Worm (Caenorhabditis elegans) whole organism, L4/young adult: Measurements from ENCODE around the gene swip-10.

Source experiments
- dao-5 ChIP-seq: sonication (generic microtip); optimal IDR thresholded peaks from 2 replicates; lab custom pipeline; 2016; ENCODE audit warnings: missing genotype, missing genetic modification characterization, moderate library complexity, missing compliant biosample characterization
- him-1 ChIP-seq: sonication (generic microtip); optimal IDR thresholded peaks from 2 replicates; lab custom pipeline; 2016; ENCODE audit warnings: missing genotype, missing genetic modification reagents, missing genetic modification characterization, missing compliant biosample characterization

DNA sequence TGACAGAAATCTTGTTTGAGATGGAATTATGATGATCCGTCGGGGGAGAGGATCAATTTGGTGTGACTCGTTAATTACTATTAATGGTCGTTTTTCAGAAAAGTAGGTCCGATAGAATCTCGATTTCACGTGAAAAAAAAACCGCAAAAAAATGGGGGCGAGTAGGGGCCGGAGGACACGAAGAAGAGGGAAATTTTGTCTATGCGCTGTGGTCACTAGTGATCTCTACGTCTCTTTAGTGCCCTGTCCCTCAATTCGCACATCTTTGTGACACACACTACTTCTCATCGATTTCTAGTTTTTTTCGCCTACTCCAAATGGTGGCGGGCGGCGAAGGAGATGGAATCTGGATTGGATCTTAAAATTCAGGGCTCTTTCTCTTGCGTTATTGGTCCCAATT, 22.5 kb upstream of the swip-10 start:
- TF ChIP-seq him-1 (tag; lab: Kevin White, UChicago) (no peak), dao-5 (tag; lab: Kevin White, UChicago) (no peak)
